Worm (Caenorhabditis elegans): ENCODE measurements around the gene mps-2.

DNA sequence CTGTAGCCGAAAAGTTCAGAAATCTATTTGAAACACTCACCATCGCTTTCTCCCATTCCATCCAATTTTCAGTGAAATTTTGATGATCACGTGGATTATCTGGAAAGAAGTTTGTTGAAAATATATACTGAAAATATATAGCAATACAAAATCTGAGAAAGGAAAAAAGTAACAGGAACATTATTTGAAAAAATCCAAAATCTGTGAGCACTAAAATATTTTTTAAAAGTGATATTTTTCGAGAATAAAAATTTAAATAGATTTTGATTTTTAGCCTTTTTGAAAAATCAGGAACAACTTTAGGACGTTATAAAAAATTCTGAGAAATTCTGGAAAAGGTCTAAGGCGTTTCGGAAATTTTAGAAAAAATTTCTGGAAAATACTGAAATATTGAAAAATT lies 45.0 kb upstream of the mps-2 start, which contains the start of gene dmsr-4:
- TF ChIP-seq egl-27 (tag; optimal IDR thresholded peaks at IDR 0.05) = no peak
- no peak for TF ChIP-seq cey-2 (tag; optimal IDR thresholded peaks at IDR 0.05; ENCODE audit: borderline replicate concordance, insufficient read depth)
- no peak for TF ChIP-seq skn-1 (tag; optimal IDR thresholded peaks at IDR 0.05)
- no peak for TF ChIP-seq hif-1 (tag; optimal IDR thresholded peaks at IDR 0.05)

Measured in whole organism, L4 larva.